Fruit fly (Drosophila melanogaster): ENCODE measurements around the gene CG31789.

The CG31789 gene

dm6 chr2L:18647857-18648652 lies 42.3 kb downstream of the CG31789 start (continued):
- TF ChIP-seq CG9727 (GFP tag; optimal IDR thresholded peaks at IDR 0.05) = no peak
- TF ChIP-seq Antp (GFP tag; optimal IDR thresholded peaks at IDR 0.05) = no peak
- peak in 1 of 3 experiments; percentile 66 for TF ChIP-seq lola (GFP tag; optimal IDR thresholded peaks at IDR 0.05)
- TF ChIP-seq ken (GFP tag; IDR thresholded peaks at IDR 0.05) = 0 out of 3 replicates have a peak, but pooled peaks have one; percentile 47
- no peak for TF ChIP-seq HHEX (GFP tag; optimal IDR thresholded peaks at IDR 0.05)
- TF ChIP-seq TFAM (GFP tag; optimal IDR thresholded peaks at IDR 0.05) = no peak
- TF ChIP-seq ara (GFP tag; IDR thresholded peaks at IDR 0.05) = no peak
- 0 out of 2 replicates have a peak, but pooled peaks have one; percentile 4 for TF ChIP-seq dimm (GFP tag; IDR thresholded peaks at IDR 0.05)
- TF ChIP-seq Blimp-1 (GFP tag; optimal IDR thresholded peaks at IDR 0.05) = peak; percentile 10
- TF ChIP-seq fd64A (GFP tag; optimal IDR thresholded peaks at IDR 0.05) = peak; percentile 18
- no peak for TF ChIP-seq BEAF-32 (GFP tag; optimal IDR thresholded peaks at IDR 0.05)
- TF ChIP-seq crol (GFP tag; IDR thresholded peaks at IDR 0.05) = no peak
- TF ChIP-seq cas (GFP tag; IDR thresholded peaks at IDR 0.05) = no peak
- TF ChIP-seq CG10267 (tag; optimal IDR thresholded peaks at IDR 0.05) = peak; percentile 8
- TF ChIP-seq Oli (tag; optimal IDR thresholded peaks at IDR 0.05) = peak; percentile 61
- TF ChIP-seq CG10366 (GFP tag; IDR thresholded peaks at IDR 0.05) = peak; percentile 22; the same call in 1 of the 2 replicates
- no peak for TF ChIP-seq Ravus (GFP tag; IDR thresholded peaks at IDR 0.05)
- peak; percentile 7 for TF ChIP-seq Chrac-16 (GFP tag; optimal IDR thresholded peaks at IDR 0.05)
- no peak for TF ChIP-seq CG6175 (GFP tag; IDR thresholded peaks at IDR 0.05)
- peak; percentile 69 for TF ChIP-seq row (GFP tag; IDR thresholded peaks at IDR 0.05)
- no peak for TF ChIP-seq Kr (GFP tag; optimal IDR thresholded peaks at IDR 0.05)
- peak; percentile 16 for TF ChIP-seq dm (GFP tag; optimal IDR thresholded peaks at IDR 0.05)
- TF ChIP-seq CG13894 (tag; optimal IDR thresholded peaks at IDR 0.05) = no peak
- no peak for TF ChIP-seq jumu (GFP tag; optimal IDR thresholded peaks at IDR 0.05)
- peak; percentile 23; the same call in 1 of the 2 replicates for TF ChIP-seq vvl (GFP tag; IDR thresholded peaks at IDR 0.05)
- TF ChIP-seq Hr51 (GFP tag; optimal IDR thresholded peaks at IDR 0.05) = peak in 1 of 2 experiments; percentile 46
- TF ChIP-seq Hr3 (GFP tag; optimal IDR thresholded peaks at IDR 0.05) = peak; percentile 23
- peak; percentile 32 for TF ChIP-seq CG7556 (GFP tag; optimal IDR thresholded peaks at IDR 0.05)
- TF ChIP-seq Med (GFP tag) = peak; percentile 44
- no peak for TF ChIP-seq disco-r (GFP tag; optimal IDR thresholded peaks at IDR 0.05)
- no peak for TF ChIP-seq CG1792 (GFP tag; optimal IDR thresholded peaks at IDR 0.05)
- no peak for TF ChIP-seq CG12236 (GFP tag; optimal IDR thresholded peaks at IDR 0.05)
- TF ChIP-seq tna (GFP tag; IDR thresholded peaks at IDR 0.05; ENCODE audit: partially characterized antibody) = no peak
- TF ChIP-seq sna (GFP tag; IDR thresholded peaks at IDR 0.05; ENCODE audit: partially characterized antibody) = no peak
- peak; percentile 48; the same call in 1 of the 2 replicates for TF ChIP-seq HLH3B (GFP tag; IDR thresholded peaks at IDR 0.05)
- no peak for TF ChIP-seq Abd-B (GFP tag; optimal IDR thresholded peaks at IDR 0.05)
- TF ChIP-seq CG30403 (GFP tag; optimal IDR thresholded peaks at IDR 0.05) = peak; percentile 47
- TF ChIP-seq CG30020 (tag; optimal IDR thresholded peaks at IDR 0.05) = no peak
- TF ChIP-seq D19A (tag; optimal IDR thresholded peaks at IDR 0.05) = peak; percentile 28
- TF ChIP-seq CG14014 (GFP tag; IDR thresholded peaks at IDR 0.05) = no peak
- TF ChIP-seq Aef1 (GFP tag; IDR thresholded peaks at IDR 0.05) = no peak
- TF ChIP-seq Sry-δ (GFP tag; optimal IDR thresholded peaks at IDR 0.05) = no peak
- no peak for TF ChIP-seq chinmo (GFP tag; IDR thresholded peaks at IDR 0.05; ENCODE audit: partially characterized antibody)
- TF ChIP-seq CG9817 (tag; optimal IDR thresholded peaks at IDR 0.05) = no peak
- TF ChIP-seq Usf (GFP tag; optimal IDR thresholded peaks at IDR 0.05) = no peak
- no peak for TF ChIP-seq CG10462 (GFP tag; optimal IDR thresholded peaks at IDR 0.05)
- TF ChIP-seq MTF-1 (GFP tag; optimal IDR thresholded peaks at IDR 0.05; ENCODE audit: borderline replicate concordance) = no peak
- TF ChIP-seq CG4854 (GFP tag; optimal IDR thresholded peaks at IDR 0.05) = no peak
- no peak for TF ChIP-seq CG6765 (GFP tag; optimal IDR thresholded peaks at IDR 0.05)
